Fruit fly (Drosophila melanogaster) whole organism, pupa: ENCODE results near the gene CG14219.

Experiments used
- CG10348 ChIP-seq: fragments of 200-800 bp; sonication (Bioruptor generic); IDR thresholded peaks from 2 replicates; pipeline ENCODE4 v1.3.6; 2022; ENCODE audit warnings: missing biosample characterization, missing genetic modification characterization
- CG12605 ChIP-seq: fragments of 200-800 bp; sonication (Bioruptor generic); IDR thresholded peaks from 2 replicates; pipeline ENCODE4 v1.3.6; 2022; ENCODE audit warnings: missing biosample characterization, missing genetic modification characterization
- CG13204 ChIP-seq: fragments of 200-800 bp; sonication (Bioruptor generic); optimal IDR thresholded peaks from 2 replicates; lab custom pipeline; 2018; ENCODE audit warnings: missing biosample characterization, mild to moderate bottlenecking, missing genetic modification characterization, moderate library complexity
- CG14655 ChIP-seq: fragments of 200-800 bp; sonication (Bioruptor generic); optimal IDR thresholded peaks from 3 replicates; lab custom pipeline; 2017; ENCODE audit warnings: mild to moderate bottlenecking, missing biosample characterization, missing genetic modification reagents, missing genetic modification characterization
- CG15710 ChIP-seq: fragments of 200-800 bp; sonication (Bioruptor generic); optimal IDR thresholded peaks from 2 replicates; lab custom pipeline; 2018; ENCODE audit warnings: missing biosample characterization, mild to moderate bottlenecking, missing genetic modification characterization, moderate library complexity
- CG17806 ChIP-seq: fragments of 200-800 bp; sonication (Bioruptor generic); optimal IDR thresholded peaks from 2 replicates; lab custom pipeline; 2018; ENCODE audit warnings: missing biosample characterization, mild to moderate bottlenecking, missing genetic modification characterization, moderate library complexity
- CG32121 ChIP-seq: fragments of 200-800 bp; sonication (Bioruptor generic); IDR thresholded peaks from 2 replicates; pipeline ENCODE4 v1.3.6; 2022; ENCODE audit warnings: missing biosample characterization, missing genetic modification characterization
- CG34367 ChIP-seq: fragments of 200-800 bp; sonication (Bioruptor generic); optimal IDR thresholded peaks from 2 replicates; lab custom pipeline; 2018; ENCODE audit warnings: missing biosample characterization, mild to moderate bottlenecking, missing genetic modification characterization
- CG4496 ChIP-seq: fragments of 200-800 bp; sonication (Bioruptor generic); IDR thresholded peaks from 3 replicates; pipeline ENCODE4 v1.3.6; 2022; ENCODE audit warnings: missing biosample characterization, missing genetic modification characterization
- CG8159 ChIP-seq: fragments of 200-800 bp; sonication (Bioruptor generic); optimal IDR thresholded peaks from 3 replicates; lab custom pipeline; 2018; ENCODE audit warnings: missing biosample characterization, mild to moderate bottlenecking, missing genetic modification characterization, moderate library complexity
- CG8301 ChIP-seq: fragments of 200-800 bp; sonication (Bioruptor generic); optimal IDR thresholded peaks from 2 replicates; lab custom pipeline; 2018; ENCODE audit warnings: missing biosample characterization, mild to moderate bottlenecking, missing genetic modification characterization
- CG9948 ChIP-seq: fragments of 200-800 bp; sonication (Bioruptor generic); optimal IDR thresholded peaks from 2 replicates; lab custom pipeline; 2018; ENCODE audit warnings: missing biosample characterization, mild to moderate bottlenecking, missing genetic modification characterization, moderate library complexity
- D1 ChIP-seq: fragments of 200-800 bp; sonication (Bioruptor generic); optimal IDR thresholded peaks from 2 replicates; lab custom pipeline; 2018; ENCODE audit warnings: missing biosample characterization, mild to moderate bottlenecking, missing genetic modification characterization, moderate library complexity
- EcR ChIP-seq: fragments of 200-800 bp; sonication (Bioruptor generic); optimal IDR thresholded peaks from 3 replicates; lab custom pipeline; 2019; ENCODE audit warnings: missing biosample characterization, missing genetic modification characterization, mild to moderate bottlenecking, moderate library complexity, missing genetic modification reagents
- Ets98B ChIP-seq: fragments of 200-800 bp; sonication (Bioruptor generic); IDR thresholded peaks from 2 replicates; pipeline ENCODE4 v1.3.6; 2022; ENCODE audit warnings: missing biosample characterization, missing genetic modification characterization
- Pif1A ChIP-seq: fragments of 200-800 bp; sonication (Bioruptor generic); optimal IDR thresholded peaks from 3 replicates; lab custom pipeline; 2016; ENCODE audit warnings: missing biosample characterization, missing genetic modification characterization
- Pif1B ChIP-seq: fragments of 200-800 bp; sonication (Bioruptor generic); optimal IDR thresholded peaks from 3 replicates; lab custom pipeline; 2016; ENCODE audit warnings: missing biosample characterization, missing genetic modification characterization
- Snoo ChIP-seq: fragments of 200-800 bp; sonication (Bioruptor generic); optimal IDR thresholded peaks from 3 replicates; lab custom pipeline; 2017; ENCODE audit warnings: missing biosample characterization, mild to moderate bottlenecking, missing genetic modification characterization, inconsistent platforms
- fd96Ca ChIP-seq: fragments of 200-800 bp; sonication (Bioruptor generic); IDR thresholded peaks from 3 replicates; pipeline ENCODE4 v1.3.6; 2022; ENCODE audit warnings: missing biosample characterization, missing genetic modification characterization
- gl ChIP-seq: fragments of 200-800 bp; sonication (Bioruptor generic); optimal IDR thresholded peaks from 2 replicates; lab custom pipeline; 2018; ENCODE audit warnings: missing biosample characterization, mild to moderate bottlenecking, missing genetic modification characterization
- rn ChIP-seq: fragments of 200-800 bp; sonication (Bioruptor generic); IDR thresholded peaks from 2 replicates; pipeline ENCODE4 v1.3.6; 2022; ENCODE audit warnings: missing biosample characterization, missing genetic modification characterization

Gene CG14219

DNA sequence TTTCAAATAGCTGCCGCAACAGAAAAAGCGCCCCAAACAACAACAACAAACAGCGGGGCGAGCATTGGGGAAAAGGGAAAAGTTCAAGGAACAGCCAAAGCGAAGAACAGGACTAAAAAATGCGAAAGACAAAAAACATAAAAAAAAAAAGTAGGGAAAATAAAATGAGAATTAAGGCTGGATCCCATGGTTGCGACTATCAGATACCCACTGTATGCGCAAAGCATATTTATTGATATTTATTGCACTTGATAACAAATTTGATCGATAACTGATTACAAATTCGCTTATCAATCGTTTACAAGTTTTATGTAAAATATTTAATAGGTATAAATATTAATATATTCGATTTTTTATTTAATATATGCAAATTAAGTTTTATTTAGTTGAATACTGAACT, 40.4 kb downstream of the CG14219 start:
- TF ChIP-seq EcR (GFP tag; lab: Kevin White, UChicago) (no peak), CG15710 (no peak), Pif1A (GFP tag; lab: Kevin White, UChicago) (no peak), CG8301 (tag; lab: Kevin White, UChicago) (no peak)

DNA sequence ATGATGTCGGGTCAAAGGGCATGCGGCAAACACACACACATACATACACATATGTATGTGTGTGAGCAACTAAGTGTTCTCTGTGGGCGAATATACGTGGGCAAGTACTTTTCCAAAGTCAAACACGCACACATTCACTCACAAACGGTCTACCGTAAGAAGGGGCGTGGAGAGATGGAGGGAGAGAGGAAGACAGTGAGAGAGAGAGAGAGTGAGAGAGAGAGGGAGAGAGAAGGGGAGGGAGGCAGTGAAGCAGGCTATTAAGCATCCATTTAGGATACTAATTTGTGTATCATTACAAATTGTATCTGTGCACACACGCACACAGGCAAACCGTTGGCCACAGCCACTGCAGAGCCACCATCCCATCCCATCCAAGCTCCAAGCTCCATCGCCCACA, 41.5 kb downstream of the CG14219 start:
- TF ChIP-seq rn (GFP tag; lab: Robert Waterston, UW) = no peak
- TF ChIP-seq Pif1A (GFP tag; lab: Kevin White, UChicago) = no peak
- TF ChIP-seq CG10348 (GFP tag; lab: Robert Waterston, UW) = no peak
- TF ChIP-seq CG8301 (tag; lab: Kevin White, UChicago) = no peak
- TF ChIP-seq gl = no peak
- TF ChIP-seq CG17806 (tag; lab: Kevin White, UChicago) = no peak
- no peak for TF ChIP-seq Pif1B (GFP tag; lab: Kevin White, UChicago)
- TF ChIP-seq EcR (GFP tag; lab: Kevin White, UChicago) = no peak
- no peak for TF ChIP-seq CG15710
- TF ChIP-seq fd96Ca (GFP tag; lab: Robert Waterston, UW) = no peak
- no peak for TF ChIP-seq CG13204
- no peak for TF ChIP-seq CG34367 (tag; lab: Kevin White, UChicago)
- no peak for TF ChIP-seq CG8159
- no peak for TF ChIP-seq CG9948 (tag; lab: Kevin White, UChicago)
- no peak for TF ChIP-seq CG12605
- no peak for TF ChIP-seq Snoo (tag; lab: Kevin White, UChicago)
- no peak for TF ChIP-seq CG4496 (GFP tag; lab: Robert Waterston, UW)
- TF ChIP-seq D1 (tag; lab: Kevin White, UChicago) = no peak
- TF ChIP-seq Ets98B = no peak
- no peak for TF ChIP-seq CG32121 (GFP tag; lab: Robert Waterston, UW)

DNA sequence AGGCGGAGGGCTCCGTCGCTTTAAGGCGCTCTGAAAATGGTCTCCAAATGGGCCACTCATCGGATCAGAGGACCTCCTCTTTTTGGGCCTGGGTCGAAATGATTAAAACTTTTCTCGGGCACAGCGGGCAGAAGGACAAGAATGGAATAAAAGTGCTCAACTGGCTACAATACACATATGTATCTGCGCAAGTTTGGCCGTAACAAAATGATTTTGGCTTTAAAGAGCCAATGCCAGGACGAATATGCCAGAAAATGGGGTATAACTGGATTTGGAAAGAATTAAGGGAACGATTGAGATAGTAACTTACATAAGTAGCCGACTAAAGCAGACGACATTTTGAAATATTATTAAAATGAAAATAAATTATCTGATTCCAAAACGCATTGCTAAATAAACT, 42.6 kb downstream of the CG14219 start, which contains the start of gene CG32532:
Gene CG32532 (minus strand): TSS at position 101 of the 400 bp plus-strand sequence.
- no peak for TF ChIP-seq CG9948 (tag; lab: Kevin White, UChicago)
- no peak for TF ChIP-seq EcR (GFP tag; lab: Kevin White, UChicago)
- no peak for TF ChIP-seq CG34367 (tag; lab: Kevin White, UChicago)
- no peak for TF ChIP-seq Pif1B (GFP tag; lab: Kevin White, UChicago)
- TF ChIP-seq CG8159 = no peak
- no peak for TF ChIP-seq CG17806 (tag; lab: Kevin White, UChicago)
- no peak for TF ChIP-seq CG4496 (GFP tag; lab: Robert Waterston, UW)

DNA sequence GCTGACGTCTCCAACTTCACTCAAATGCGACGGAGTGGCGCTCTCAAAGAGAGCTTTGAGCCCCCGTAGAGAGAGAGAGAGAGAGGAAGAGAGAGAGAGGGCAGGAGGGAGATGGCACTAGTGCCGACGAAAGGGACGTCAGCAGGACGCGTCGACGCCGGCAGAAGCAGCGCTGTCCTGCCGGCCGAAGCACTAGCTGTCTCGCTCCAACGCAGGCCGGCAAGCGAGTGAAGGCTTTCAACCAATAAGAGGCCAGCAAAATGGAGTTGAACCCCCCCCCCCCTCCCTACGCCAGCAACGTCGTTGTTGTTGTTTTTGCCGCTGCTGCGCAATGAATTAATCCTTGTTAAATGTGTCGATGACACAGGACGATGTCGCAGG, 43.3 kb downstream of the CG14219 start:
- TF ChIP-seq CG13204 (no peak), gl (no peak), CG17806 (tag; lab: Kevin White, UChicago) (no peak), D1 (tag; lab: Kevin White, UChicago) (no peak), EcR (GFP tag; lab: Kevin White, UChicago) (no peak), fd96Ca (GFP tag; lab: Robert Waterston, UW) (no peak), CG14655 (GFP tag; lab: Kevin White, UChicago) (no peak), CG34367 (tag; lab: Kevin White, UChicago) (no peak), Pif1A (GFP tag; lab: Kevin White, UChicago) (no peak), CG8301 (tag; lab: Kevin White, UChicago) (no peak), CG15710 (no peak), Pif1B (GFP tag; lab: Kevin White, UChicago) (no peak)

DNA sequence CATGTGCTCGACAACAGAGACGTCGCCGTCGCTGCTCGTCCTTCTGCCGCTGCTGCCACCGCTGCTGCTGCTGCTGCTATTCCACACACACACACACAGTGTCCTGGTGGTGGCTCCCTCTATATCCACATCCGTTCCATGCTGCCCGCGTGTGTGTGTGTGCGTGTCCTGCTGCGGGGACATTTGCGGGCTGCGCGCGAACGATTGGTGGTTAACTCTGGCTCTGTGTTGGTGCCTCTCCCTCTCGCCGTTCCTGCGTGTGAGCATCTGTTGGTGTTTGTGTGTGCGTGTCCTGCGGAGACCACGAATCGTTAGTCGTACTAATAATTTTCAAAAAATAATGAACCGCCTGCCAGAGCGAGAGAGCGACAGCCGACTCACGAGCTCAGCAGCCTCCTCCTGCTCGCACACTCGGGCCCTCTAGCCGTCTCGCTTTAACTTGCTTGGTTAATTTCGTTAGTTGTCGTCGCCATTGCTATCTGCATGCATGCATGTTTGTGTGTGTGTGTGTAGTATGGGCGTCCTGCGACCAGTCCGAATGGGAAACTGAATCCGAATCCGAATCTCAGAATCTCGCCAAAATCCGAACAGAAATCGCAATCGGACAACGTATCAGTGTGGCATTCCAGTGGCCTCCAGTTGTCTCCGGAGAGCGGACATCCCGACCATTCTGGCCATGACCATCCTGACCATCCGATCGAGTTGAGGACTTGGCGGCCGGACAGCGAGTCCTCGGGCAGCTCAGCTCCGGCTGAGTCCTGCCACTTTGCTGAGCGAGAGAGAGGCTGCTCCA, 43.9 kb downstream of the CG14219 start:
- TF ChIP-seq EcR (GFP tag; lab: Kevin White, UChicago) (no peak), CG8159 (no peak), CG17806 (tag; lab: Kevin White, UChicago) (no peak), CG10348 (GFP tag; lab: Robert Waterston, UW) (no peak), CG32121 (GFP tag; lab: Robert Waterston, UW) (no peak), CG4496 (GFP tag; lab: Robert Waterston, UW) (no peak), CG13204 (no peak), Pif1A (GFP tag; lab: Kevin White, UChicago) (no peak), CG12605 (no peak), Snoo (tag; lab: Kevin White, UChicago) (no peak), CG14655 (GFP tag; lab: Kevin White, UChicago) (no peak), CG34367 (tag; lab: Kevin White, UChicago) (no peak), Ets98B (no peak), Pif1B (GFP tag; lab: Kevin White, UChicago) (no peak)
